Fruit fly (Drosophila melanogaster) whole organism, prepupa: ENCODE measurements around the gene Jon65Aiv.

Source experiments
- CG16779 ChIP-seq: fragments of 200-800 bp; sonication (Bioruptor generic); optimal IDR thresholded peaks from 3 replicates; lab custom pipeline; 2017; ENCODE audit warnings: missing biosample characterization, mild to moderate bottlenecking, missing genetic modification characterization
- CG3032 ChIP-seq: fragments of 200-800 bp; optimal IDR thresholded peaks from 2 replicates; lab custom pipeline; 2019; ENCODE audit warnings: missing biosample characterization, mild to moderate bottlenecking, missing genetic modification characterization, moderate library complexity
- CG4318 ChIP-seq: fragments of 200-800 bp; sonication (Bioruptor generic); optimal IDR thresholded peaks from 3 replicates; lab custom pipeline; 2017; ENCODE audit warnings: missing biosample characterization, mild to moderate bottlenecking, missing genetic modification characterization
- CG6808 ChIP-seq: fragments of 200-800 bp; sonication (Bioruptor generic); optimal IDR thresholded peaks from 3 replicates; lab custom pipeline; 2017; ENCODE audit warnings: missing biosample characterization, missing genetic modification characterization, mild to moderate bottlenecking, moderate library complexity, missing genetic modification reagents
- CG8119 ChIP-seq: fragments of 200-800 bp; sonication (Bioruptor generic); IDR thresholded peaks from 3 replicates; pipeline ENCODE4 v1.3.6; 2022; ENCODE audit warnings: missing biosample characterization, missing genetic modification characterization
- CG8632 ChIP-seq: fragments of 200-800 bp; sonication (Bioruptor generic); optimal IDR thresholded peaks from 3 replicates; lab custom pipeline; 2016; ENCODE audit warnings: missing biosample characterization, missing genetic modification characterization
- Eip93F ChIP-seq: fragments of 200-800 bp; sonication (Bioruptor generic); optimal IDR thresholded peaks from 2 replicates; lab custom pipeline; 2016; ENCODE audit warnings: missing biosample characterization, mild to moderate bottlenecking, missing genetic modification characterization
- OdsH ChIP-seq: fragments of 200-800 bp; sonication (Bioruptor generic); optimal IDR thresholded peaks from 3 replicates; lab custom pipeline; 2016; ENCODE audit warnings: missing biosample characterization, missing genetic modification characterization

dm6 chr3L:6085988-6086387, 47.0 kb downstream of the Jon65Aiv start:
- no peak for TF ChIP-seq CG3032 (tag; lab: Kevin White, UChicago)
- TF ChIP-seq Eip93F (GFP tag; lab: Kevin White, UChicago): no peak
- TF ChIP-seq CG16779 (tag; lab: Kevin White, UChicago): no peak
- TF ChIP-seq CG8119 (GFP tag; lab: Robert Waterston, UW): 0 out of 3 replicates have a peak, but pooled peaks have one; percentile 26
- TF ChIP-seq OdsH (GFP tag; lab: Kevin White, UChicago): peak; percentile 37
- TF ChIP-seq CG8632 (GFP tag; lab: Kevin White, UChicago): no peak
- TF ChIP-seq CG4318 (GFP tag; lab: Kevin White, UChicago): peak; percentile 6
- no peak for TF ChIP-seq CG6808 (GFP tag; lab: Kevin White, UChicago)
